Worm (Caenorhabditis elegans) whole organism, L4/young adult: ENCODE measurements around the gene exo-1.

Experiments used
- W03F9.2 ChIP-seq: fragments of 150-350 bp; optimal IDR thresholded peaks from 2 replicates; lab custom pipeline; 2014; ENCODE audit warnings: missing biosample characterization, missing genetic modification characterization
- dao-5 ChIP-seq: sonication (generic microtip); optimal IDR thresholded peaks from 2 replicates; lab custom pipeline; 2016; ENCODE audit warnings: missing genotype, missing genetic modification characterization, moderate library complexity, missing compliant biosample characterization
- him-1 ChIP-seq: sonication (generic microtip); optimal IDR thresholded peaks from 2 replicates; lab custom pipeline; 2016; ENCODE audit warnings: missing genotype, missing genetic modification reagents, missing genetic modification characterization, missing compliant biosample characterization

DNA sequence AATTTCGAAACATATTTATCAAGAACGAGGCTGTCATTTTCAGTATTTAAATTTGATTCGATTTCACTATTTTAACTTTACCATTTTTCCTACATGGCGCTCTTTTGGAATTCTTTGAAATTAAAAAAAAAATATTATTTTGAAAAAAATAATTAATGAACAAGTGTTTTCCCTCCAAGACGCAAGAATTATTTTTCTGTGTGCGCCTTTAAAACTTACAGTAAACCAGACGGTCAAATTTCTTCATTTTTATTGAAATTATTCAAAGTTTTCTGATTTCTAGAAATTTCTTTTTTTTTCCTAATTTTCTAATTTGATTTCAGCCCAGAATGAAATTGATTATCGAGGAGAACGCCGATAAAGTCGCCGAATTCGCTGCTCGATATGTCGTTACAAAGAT, 34.2 kb upstream of the exo-1 start, which contains the start of gene T03F6.3:
- TF ChIP-seq him-1 (tag; lab: Kevin White, UChicago) (no peak), W03F9.2 (no peak), dao-5 (tag; lab: Kevin White, UChicago) (no peak)
